Fruit fly (Drosophila melanogaster) whole organism, embryonic: ENCODE measurements around the gene Bx42.

ENCODE experiments used
- ATbp ChIP-seq: fragments of 200-800 bp; sonication (Bioruptor generic); optimal IDR thresholded peaks from 2 replicates; lab custom pipeline; 2017; ENCODE audit warnings: missing biosample characterization, mild to moderate bottlenecking, missing genetic modification characterization, missing genetic modification reagents
- B-H2 ChIP-seq: fragments of 200-800 bp; sonication (Bioruptor generic); optimal IDR thresholded peaks from 2 replicates; lab custom pipeline; 2018; ENCODE audit warnings: missing biosample characterization, mild to moderate bottlenecking, missing genetic modification characterization
- CG11398 ChIP-seq: fragments of 200-800 bp; sonication (Bioruptor generic); optimal IDR thresholded peaks from 2 replicates; lab custom pipeline; 2016; ENCODE audit warnings: missing biosample characterization, missing genetic modification characterization
- CG12219 ChIP-seq: fragments of 200-800 bp; sonication (Bioruptor generic); optimal IDR thresholded peaks from 3 replicates; lab custom pipeline; 2018; ENCODE audit warnings: missing biosample characterization, mild to moderate bottlenecking, missing genetic modification characterization
- CG12769 ChIP-seq: fragments of 200-800 bp; sonication (Bioruptor generic); optimal IDR thresholded peaks from 2 replicates; lab custom pipeline; 2019; ENCODE audit warnings: missing biosample characterization, mild to moderate bottlenecking, missing genetic modification characterization, moderate library complexity
- CG13424 ChIP-seq: fragments of 200-800 bp; sonication (Bioruptor generic); optimal IDR thresholded peaks from 2 replicates; lab custom pipeline; 2019; ENCODE audit warnings: missing biosample characterization, mild to moderate bottlenecking, missing genetic modification characterization, moderate library complexity
- CG14710 ChIP-seq: fragments of 200-800 bp; sonication (Bioruptor generic); optimal IDR thresholded peaks from 3 replicates; lab custom pipeline; 2019; ENCODE audit warnings: missing biosample characterization, mild to moderate bottlenecking, missing genetic modification characterization, moderate library complexity
- CG17328 ChIP-seq: fragments of 200-800 bp; sonication (Bioruptor generic); IDR thresholded peaks from 2 replicates; pipeline ENCODE4 v1.3.6; 2022; ENCODE audit warnings: missing biosample characterization, missing genetic modification characterization
- CG17802 ChIP-seq: fragments of 200-800 bp; sonication (Bioruptor generic); optimal IDR thresholded peaks from 2 replicates; lab custom pipeline; 2018; ENCODE audit warnings: missing biosample characterization, mild to moderate bottlenecking, missing genetic modification characterization, moderate library complexity
- CG17912 ChIP-seq: fragments of 200-800 bp; sonication (Bioruptor generic); optimal IDR thresholded peaks from 2 replicates; lab custom pipeline; 2018; ENCODE audit warnings: missing biosample characterization, mild to moderate bottlenecking, missing genetic modification characterization
- CG1792 ChIP-seq: fragments of 200-800 bp; sonication (Bioruptor generic); optimal IDR thresholded peaks from 2 replicates; lab custom pipeline; 2016; ENCODE audit warnings: missing biosample characterization, missing genetic modification characterization
- CG2678 ChIP-seq: fragments of 200-800 bp; sonication (Bioruptor generic); optimal IDR thresholded peaks from 3 replicates; lab custom pipeline; 2019; ENCODE audit warnings: missing biosample characterization, mild to moderate bottlenecking, missing genetic modification characterization, moderate library complexity
- CG32532 ChIP-seq: fragments of 200-800 bp; sonication (Bioruptor generic); IDR thresholded peaks from 2 replicates; pipeline ENCODE4 v1.3.6; 2022; ENCODE audit warnings: missing biosample characterization, missing genetic modification characterization
- CG32767 ChIP-seq: fragments of 200-800 bp; sonication (Bioruptor generic); IDR thresholded peaks from 2 replicates; pipeline ENCODE4 v1.3.6; 2022; ENCODE audit warnings: missing biosample characterization, missing genetic modification characterization
- CG3726 ChIP-seq: fragments of 200-800 bp; sonication (Bioruptor generic); IDR thresholded peaks from 3 replicates; pipeline ENCODE4, ENCODE4 v1.3.6; 2022; ENCODE audit warnings: missing biosample characterization, missing genetic modification characterization
- CG4424 ChIP-seq: fragments of 200-800 bp; sonication (Bioruptor generic); optimal IDR thresholded peaks from 3 replicates; lab custom pipeline; 2016; ENCODE audit warnings: missing biosample characterization, missing genetic modification characterization
- CG6175 ChIP-seq: fragments of 200-800 bp; sonication (Bioruptor generic); IDR thresholded peaks from 3 replicates; pipeline ENCODE4 v1.3.6; 2022; ENCODE audit warnings: missing biosample characterization, missing genetic modification characterization
- CG6854 ChIP-seq: fragments of 200-800 bp; sonication (Bioruptor generic); optimal IDR thresholded peaks from 3 replicates; lab custom pipeline; 2017; ENCODE audit warnings: missing biosample characterization, mild to moderate bottlenecking, missing genetic modification characterization
- CG7745 ChIP-seq: fragments of 200-800 bp; sonication (Bioruptor generic); optimal IDR thresholded peaks from 2 replicates; lab custom pipeline; 2018; ENCODE audit warnings: missing biosample characterization, mild to moderate bottlenecking, missing genetic modification characterization, moderate library complexity
- Dbx ChIP-seq: fragments of 200-800 bp; sonication (Bioruptor generic); IDR thresholded peaks from 3 replicates; pipeline ENCODE4 v1.3.6; 2022; ENCODE audit warnings: missing biosample characterization, missing genetic modification characterization
- Dll ChIP-seq: fragments of 200-800 bp; sonication (Bioruptor generic); IDR thresholded peaks from 4 replicates; pipeline ENCODE4 v1.3.6; 2022; ENCODE audit warnings: missing biosample characterization, missing genetic modification characterization; ENCODE audit not compliant: partially characterized antibody
- Fer3 ChIP-seq: fragments of 200-800 bp; sonication (Bioruptor generic); optimal IDR thresholded peaks from 2 replicates; lab custom pipeline; 2018; ENCODE audit warnings: missing biosample characterization, mild to moderate bottlenecking, missing genetic modification characterization, moderate library complexity
- HHEX ChIP-seq: fragments of 200-800 bp; sonication (Bioruptor generic); optimal IDR thresholded peaks from 3 replicates; lab custom pipeline; 2017; ENCODE audit warnings: missing biosample characterization, mild to moderate bottlenecking, missing genetic modification characterization, missing genetic modification reagents
- HLH3B ChIP-seq: fragments of 200-800 bp; sonication (Bioruptor generic); IDR thresholded peaks from 2 replicates; pipeline ENCODE4 v1.3.6; 2022; ENCODE audit warnings: missing biosample characterization, missing genetic modification characterization
- MBD-R2 ChIP-seq: fragments of 200-800 bp; sonication (Bioruptor generic); IDR thresholded peaks from 2 replicates; pipeline ENCODE4 v1.3.6; 2022; ENCODE audit warnings: missing biosample characterization, missing genetic modification characterization
- Ravus ChIP-seq: fragments of 200-800 bp; sonication (Bioruptor generic); IDR thresholded peaks from 2 replicates; pipeline ENCODE4 v1.3.6; 2022; ENCODE audit warnings: missing biosample characterization, missing genetic modification characterization
- ase ChIP-seq: fragments of 200-800 bp; sonication (Bioruptor generic); IDR thresholded peaks from 3 replicates; pipeline ENCODE4 v1.3.6; 2022; ENCODE audit warnings: missing biosample characterization, missing genetic modification characterization
- danr ChIP-seq: fragments of 200-800 bp; sonication (Bioruptor generic); IDR thresholded peaks from 2 replicates; pipeline ENCODE4 v1.3.6; 2022; ENCODE audit warnings: missing biosample characterization, missing genetic modification characterization
- ems ChIP-seq: fragments of 200-800 bp; sonication (Bioruptor generic); optimal IDR thresholded peaks from 3 replicates; lab custom pipeline; 2016; ENCODE audit warnings: missing biosample characterization, missing genetic modification characterization
- en ChIP-seq: fragments of 200-800 bp; sonication (Bioruptor generic); optimal IDR thresholded peaks from 2 replicates; lab custom pipeline; 2016; ENCODE audit warnings: missing biosample characterization, missing genetic modification characterization
- esg ChIP-seq: fragments of 200-800 bp; sonication (Bioruptor generic); conservative IDR thresholded peaks from 2 replicates; pipeline ENCODE4 v1.3.6; 2022; ENCODE audit warnings: missing biosample characterization, missing genetic modification characterization
- fd64A ChIP-seq: fragments of 200-800 bp; sonication (Bioruptor generic); optimal IDR thresholded peaks from 3 replicates; lab custom pipeline; 2018; ENCODE audit warnings: missing biosample characterization, mild to moderate bottlenecking, missing genetic modification characterization
- fd96Cb ChIP-seq: fragments of 200-800 bp; sonication (Bioruptor generic); optimal IDR thresholded peaks from 2 replicates; lab custom pipeline; 2018; ENCODE audit warnings: missing biosample characterization, mild to moderate bottlenecking, missing genetic modification characterization, moderate library complexity
- gce ChIP-seq: fragments of 200-800 bp; sonication (Bioruptor generic); IDR thresholded peaks from 3 replicates; pipeline ENCODE4 v1.3.6; 2022; ENCODE audit warnings: missing biosample characterization, missing genetic modification characterization
- hb ChIP-seq: fragments of 200-800 bp; sonication (Bioruptor generic); IDR thresholded peaks from 3 replicates; pipeline ENCODE4 v1.3.6; 2022; ENCODE audit warnings: missing biosample characterization, missing genetic modification characterization; ENCODE audit not compliant: partially characterized antibody
- hbn ChIP-seq: fragments of 200-800 bp; sonication (Bioruptor generic); IDR thresholded peaks from 2 replicates; pipeline ENCODE4 v1.3.6; 2022; ENCODE audit warnings: missing biosample characterization, missing genetic modification characterization; ENCODE audit not compliant: partially characterized antibody
- insv ChIP-seq, 2 experiments: fragments of 200-800 bp; sonication (Bioruptor generic); optimal IDR thresholded peaks; 3 replicates each; lab custom pipeline; 2016 to 2018; ENCODE audit warnings: missing biosample characterization in 2 of 2, missing genetic modification characterization in 2 of 2
- kni ChIP-seq: fragments of 200-800 bp; sonication (Bioruptor generic); optimal IDR thresholded peaks from 3 replicates; lab custom pipeline; 2017; ENCODE audit warnings: mild to moderate bottlenecking, missing biosample characterization, missing genetic modification reagents, missing genetic modification characterization
- oc ChIP-seq: fragments of 200-800 bp; sonication (Bioruptor generic); optimal IDR thresholded peaks from 2 replicates; lab custom pipeline; 2018; ENCODE audit warnings: missing biosample characterization, mild to moderate bottlenecking, missing genetic modification characterization, moderate library complexity
- org-1 ChIP-seq: fragments of 200-800 bp; sonication (Bioruptor generic); optimal IDR thresholded peaks from 2 replicates; lab custom pipeline; 2017; ENCODE audit warnings: missing biosample characterization, missing genetic modification characterization
- p53 ChIP-seq: fragments of 200-800 bp; sonication (Bioruptor generic); optimal IDR thresholded peaks from 2 replicates; lab custom pipeline; 2016; ENCODE audit warnings: missing biosample characterization, missing genetic modification characterization
- pan ChIP-seq, 4 experiments: fragments of >200 bp in 3 of 4; fragments of 200-800 bp in 1 of 4; sonication (Bioruptor generic) in 1 of 4; optimal IDR thresholded peaks in 3 of 4; IDR thresholded peaks in 1 of 4; 2 replicates each; pipeline versions ENCODE4 v1.3.6 to Lab custom; 2017 to 2022; ENCODE audit warnings: missing biosample characterization in 2 of 4, missing genetic modification characterization in 2 of 4, mixed read lengths in 1 of 4
- pho ChIP-seq: fragments of 200-800 bp; sonication (Bioruptor generic); optimal IDR thresholded peaks from 2 replicates; lab custom pipeline; 2016; ENCODE audit warnings: missing biosample characterization, missing genetic modification characterization
- slp2 ChIP-seq: fragments of 200-800 bp; sonication (Bioruptor generic); optimal IDR thresholded peaks from 2 replicates; lab custom pipeline; 2016; ENCODE audit warnings: missing biosample characterization, missing genetic modification characterization
- sqz ChIP-seq: fragments of 200-800 bp; sonication (Bioruptor generic); optimal IDR thresholded peaks from 3 replicates; lab custom pipeline; 2018; ENCODE audit warnings: missing biosample characterization, mild to moderate bottlenecking, missing genetic modification characterization
- tup ChIP-seq: fragments of 200-800 bp; sonication (Bioruptor generic); optimal IDR thresholded peaks from 2 replicates; lab custom pipeline; 2016; ENCODE audit warnings: missing biosample characterization, mild to moderate bottlenecking, missing genetic modification characterization, moderate library complexity
- usp ChIP-seq: fragments of >200 bp; optimal IDR thresholded peaks from 2 replicates; lab custom pipeline; 2017; ENCODE audit warnings: missing biosample characterization, missing genetic modification characterization
- wek ChIP-seq: fragments of 200-800 bp; sonication (Bioruptor generic); optimal IDR thresholded peaks from 3 replicates; lab custom pipeline; 2018; ENCODE audit warnings: missing biosample characterization, mild to moderate bottlenecking, missing genetic modification characterization, moderate library complexity
- z ChIP-seq: fragments of 200-800 bp; sonication (Bioruptor generic); IDR thresholded peaks from 3 replicates; pipeline ENCODE4 v1.3.6; 2022; ENCODE audit warnings: missing biosample characterization, missing genetic modification characterization
- zen ChIP-seq: fragments of 200-800 bp; sonication (Bioruptor generic); optimal IDR thresholded peaks from 3 replicates; lab custom pipeline; 2018; ENCODE audit warnings: missing biosample characterization, mild to moderate bottlenecking, missing genetic modification characterization, moderate library complexity

The Bx42 gene

DNA sequence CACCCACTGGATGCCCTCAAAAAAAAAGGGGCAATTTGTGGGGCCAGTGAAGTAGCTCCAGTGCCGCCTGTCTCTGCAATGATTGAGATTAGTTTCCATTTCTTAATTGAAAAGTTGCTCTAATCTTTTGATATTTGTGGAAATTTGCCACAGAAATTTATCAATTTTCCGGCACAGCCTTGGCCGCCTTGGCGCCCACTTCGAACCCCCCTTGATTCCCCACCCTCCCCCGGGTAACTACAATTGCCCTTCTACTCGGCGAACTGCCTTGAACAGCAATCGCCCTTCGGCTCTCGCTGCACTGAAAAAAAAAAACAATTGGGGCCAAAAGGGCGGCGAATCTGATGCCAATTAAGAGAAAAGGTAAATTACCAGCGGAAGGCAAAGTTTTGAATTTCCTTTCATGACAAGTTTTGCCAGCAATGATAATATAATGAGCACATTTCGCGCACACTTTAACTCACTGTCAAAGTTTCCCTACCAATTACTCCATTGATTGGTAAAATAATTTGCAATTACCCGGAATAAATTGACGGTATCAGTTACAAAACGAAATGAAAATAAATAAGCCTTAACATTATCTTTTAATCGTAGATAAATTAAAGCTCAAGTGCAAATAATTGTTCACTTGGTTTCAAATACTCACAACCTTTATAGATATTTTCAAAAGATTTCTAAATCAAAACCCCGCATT lies 13.4 kb upstream of the Bx42 start (continued):
- TF ChIP-seq CG6175 (GFP tag; lab: Robert Waterston, UW): no peak
- TF ChIP-seq ems: no peak
- TF ChIP-seq MBD-R2: no peak
- TF ChIP-seq CG3726 (GFP tag; lab: Robert Waterston, UW): no peak
- TF ChIP-seq Fer3 (tag; lab: Kevin White, UChicago): no peak
- TF ChIP-seq gce (GFP tag; lab: Robert Waterston, UW): no peak
- peak; percentile 26 for TF ChIP-seq org-1 (GFP tag; lab: Kevin White, UChicago)
- no peak for TF ChIP-seq CG11398 (GFP tag; lab: Kevin White, UChicago)
- no peak for TF ChIP-seq fd64A (GFP tag; lab: Kevin White, UChicago)
- TF ChIP-seq CG2678 (tag; lab: Kevin White, UChicago): peak; percentile 62
- TF ChIP-seq CG4424 (GFP tag; lab: Kevin White, UChicago): peak; percentile 44
- no peak for TF ChIP-seq CG17802
- no peak for TF ChIP-seq kni
- no peak for TF ChIP-seq CG12769 (tag; lab: Kevin White, UChicago)
- no peak for TF ChIP-seq p53 (GFP tag; lab: Kevin White, UChicago)
- TF ChIP-seq CG14710 (tag; lab: Kevin White, UChicago): peak; percentile 22
- TF ChIP-seq tup (GFP tag; lab: Kevin White, UChicago): no peak
- TF ChIP-seq Dbx: no peak
- no peak for TF ChIP-seq CG7745
- TF ChIP-seq CG32532: no peak
- no peak for TF ChIP-seq hb (GFP tag; lab: Robert Waterston, UW)
- TF ChIP-seq hbn (GFP tag; lab: Robert Waterston, UW): no peak
- peak; percentile 16 for TF ChIP-seq CG12219 (GFP tag; lab: Kevin White, UChicago)
- TF ChIP-seq esg (GFP tag; lab: Robert Waterston, UW): no peak
- no peak for TF ChIP-seq zen
- TF ChIP-seq B-H2: no peak
- TF ChIP-seq danr (GFP tag; lab: Robert Waterston, UW): no peak
- TF ChIP-seq CG17912 (GFP tag; lab: Kevin White, UChicago): no peak
- peak; percentile 32 for TF ChIP-seq fd96Cb (tag; lab: Kevin White, UChicago)
- no peak for TF ChIP-seq sqz (GFP tag; lab: Kevin White, UChicago)
- TF ChIP-seq CG13424: peak; percentile 27
- TF ChIP-seq usp (GFP tag; lab: Kevin White, UChicago): no peak
- no peak for TF ChIP-seq CG6854 (GFP tag; lab: Kevin White, UChicago)
- TF ChIP-seq slp2: peak; percentile 30
- TF ChIP-seq oc: no peak
- no peak for TF ChIP-seq HLH3B (GFP tag; lab: Robert Waterston, UW)
- no peak for TF ChIP-seq CG17328 (GFP tag; lab: Robert Waterston, UW)
- TF ChIP-seq pan (optimal IDR thresholded peaks at IDR 0.05; lab: Kevin White, UChicago): no peak
- no peak for TF ChIP-seq pan (GFP tag; optimal IDR thresholded peaks at IDR 0.05 in 1 of 2, IDR thresholded peaks at IDR 0.05 in 1 of 2)
- TF ChIP-seq HHEX: peak; percentile 6
- no peak for TF ChIP-seq insv (GFP tag; optimal IDR thresholded peaks at IDR 0.05; lab: Kevin White, UChicago)
- TF ChIP-seq z (GFP tag; lab: Robert Waterston, UW): no peak
- no peak for TF ChIP-seq CG32767 (GFP tag; lab: Robert Waterston, UW)
- TF ChIP-seq ase (GFP tag; lab: Robert Waterston, UW): no peak
- TF ChIP-seq wek (GFP tag; lab: Kevin White, UChicago): no peak
- no peak for TF ChIP-seq Dll
- no peak for TF ChIP-seq CG1792
- TF ChIP-seq en (GFP tag; lab: Kevin White, UChicago): no peak
- TF ChIP-seq Ravus (GFP tag; lab: Robert Waterston, UW): no peak
- no peak for TF ChIP-seq pho (GFP tag; lab: Kevin White, UChicago)
- TF ChIP-seq ATbp (GFP tag; lab: Kevin White, UChicago): no peak
